Worm (Caenorhabditis elegans) whole organism, L2 larva: ENCODE data around the gene srz-32.
A peak's percentile ranks its signal among the peaks of the same experiment; 100 is the strongest.
"Not testable (repeated sequence)": the region's sequence is repeated elsewhere in the genome, so short reads cannot be mapped to it uniquely, and the experiment has no call there.

Source experiments
- C34F6.9 ChIP-seq: fragments of 150-350 bp; optimal IDR thresholded peaks from 2 replicates; lab custom pipeline; 2014; ENCODE audit warnings: missing biosample characterization, missing genetic modification characterization
- F13H6.1 ChIP-seq: sonication (generic microtip); optimal IDR thresholded peaks from 2 replicates; lab custom pipeline; 2016; ENCODE audit warnings: missing genetic modification characterization, missing compliant biosample characterization
- R02D3.7 ChIP-seq: fragments of 150-350 bp; optimal IDR thresholded peaks from 2 replicates; lab custom pipeline; 2014; ENCODE audit warnings: missing biosample characterization, missing genetic modification characterization
- aly-2 ChIP-seq: fragments of 150-350 bp; optimal IDR thresholded peaks from 2 replicates; lab custom pipeline; 2014; ENCODE audit warnings: missing biosample characterization, missing genetic modification characterization
- ama-1 ChIP-seq: fragments of 150-350 bp; optimal IDR thresholded peaks from 2 replicates; lab custom pipeline; 2018; ENCODE audit warnings: inconsistent platforms
- ceh-16 ChIP-seq: fragments of 150-350 bp; optimal IDR thresholded peaks from 2 replicates; lab custom pipeline; 2014; ENCODE audit warnings: missing biosample characterization, missing genetic modification characterization
- ceh-82 ChIP-seq: fragments of 150-350 bp; optimal IDR thresholded peaks from 2 replicates; lab custom pipeline; 2014; ENCODE audit warnings: missing biosample characterization, missing genetic modification characterization
- crh-2 ChIP-seq: sonication (generic microtip); optimal IDR thresholded peaks from 2 replicates; lab custom pipeline; 2017; ENCODE audit warnings: missing biosample characterization, missing genetic modification characterization
- fos-1 ChIP-seq: fragments of 150-350 bp; optimal IDR thresholded peaks from 2 replicates; lab custom pipeline; 2014; ENCODE audit warnings: missing biosample characterization, missing genetic modification characterization
- lin-11 ChIP-seq: fragments of 150-350 bp; sonication (generic microtip); optimal IDR thresholded peaks from 2 replicates; lab custom pipeline; 2014; ENCODE audit warnings: missing biosample characterization, missing genetic modification characterization, inconsistent platforms, mixed read lengths
- lin-13 ChIP-seq: fragments of 150-350 bp; optimal IDR thresholded peaks from 2 replicates; lab custom pipeline; 2014; ENCODE audit warnings: missing biosample characterization, missing genetic modification reagents, missing genetic modification characterization
- lin-39 ChIP-seq: fragments of 150-350 bp; optimal IDR thresholded peaks from 2 replicates; lab custom pipeline; 2014; ENCODE audit warnings: missing biosample characterization, missing genetic modification reagents, missing genetic modification characterization
- lsy-2 ChIP-seq, 2 experiments: fragments of 150-350 bp in 1 of 2; sonication (generic microtip) in 1 of 2; optimal IDR thresholded peaks; 2 replicates each; lab custom pipeline; 2014 to 2017; ENCODE audit warnings: missing biosample characterization in 2 of 2, missing genetic modification characterization in 2 of 2
- mbf-1 ChIP-seq: sonication (generic microtip); optimal IDR thresholded peaks from 2 replicates; lab custom pipeline; 2017; ENCODE audit warnings: missing biosample characterization, missing genetic modification characterization
- mdl-1 ChIP-seq, 2 experiments: fragments of 150-350 bp in 1 of 2; sonication (generic microtip) in 1 of 2; optimal IDR thresholded peaks; 2 replicates each; lab custom pipeline; 2017; ENCODE audit warnings: missing biosample characterization in 2 of 2, missing genetic modification characterization in 2 of 2
- nhr-129 ChIP-seq: fragments of 150-350 bp; optimal IDR thresholded peaks from 2 replicates; lab custom pipeline; 2014; ENCODE audit warnings: missing biosample characterization, missing genetic modification characterization
- nhr-21 ChIP-seq: fragments of 150-350 bp; optimal IDR thresholded peaks from 2 replicates; lab custom pipeline; 2014; ENCODE audit warnings: missing biosample characterization, missing genetic modification characterization
- nhr-23 ChIP-seq: fragments of 150-350 bp; optimal IDR thresholded peaks from 2 replicates; lab custom pipeline; 2014; ENCODE audit warnings: missing biosample characterization, missing genetic modification reagents, missing genetic modification characterization
- nhr-25 ChIP-seq: fragments of 150-350 bp; sonication (generic microtip); optimal IDR thresholded peaks from 3 replicates; lab custom pipeline; 2014; ENCODE audit warnings: missing biosample characterization, missing genetic modification characterization
- nhr-6 ChIP-seq: fragments of 150-350 bp; optimal IDR thresholded peaks from 2 replicates; lab custom pipeline; 2014; ENCODE audit warnings: missing biosample characterization, missing genetic modification characterization
- nhr-77 ChIP-seq: fragments of 150-350 bp; optimal IDR thresholded peaks from 2 replicates; lab custom pipeline; 2014; ENCODE audit warnings: missing biosample characterization, missing genetic modification characterization
- peb-1 ChIP-seq: fragments of 150-350 bp; optimal IDR thresholded peaks from 2 replicates; lab custom pipeline; 2014; ENCODE audit warnings: missing biosample characterization, missing genetic modification characterization
- sem-4 ChIP-seq: fragments of 150-350 bp; optimal IDR thresholded peaks from 2 replicates; lab custom pipeline; 2014; ENCODE audit warnings: missing biosample characterization, missing genetic modification reagents, missing genetic modification characterization
- skn-1 ChIP-seq: sonication (generic microtip); optimal IDR thresholded peaks from 2 replicates; lab custom pipeline; 2017; ENCODE audit warnings: missing biosample characterization, missing genetic modification characterization
- sma-3 ChIP-seq: sonication (generic microtip); optimal IDR thresholded peaks from 2 replicates; lab custom pipeline; 2016; ENCODE audit warnings: missing genetic modification reagents, missing genetic modification characterization, missing compliant biosample characterization
- sma-9 ChIP-seq, 2 experiments: fragments of 150-350 bp in 1 of 2; sonication (generic microtip) in 1 of 2; optimal IDR thresholded peaks; 2 replicates each; lab custom pipeline; 2014 to 2016; ENCODE audit warnings: missing genetic modification characterization in 2 of 2, mild to moderate bottlenecking in 1 of 2, missing biosample characterization in 1 of 2, missing compliant biosample characterization in 1 of 2, missing genetic modification reagents in 1 of 2, moderate library complexity in 1 of 2
- snpc-4 ChIP-seq: fragments of 150-350 bp; optimal IDR thresholded peaks from 2 replicates; lab custom pipeline; 2014; ENCODE audit warnings: missing biosample characterization, missing genetic modification characterization
- unc-39 ChIP-seq: fragments of 150-350 bp; optimal IDR thresholded peaks from 2 replicates; lab custom pipeline; 2014; ENCODE audit warnings: missing biosample characterization, missing genetic modification characterization
- zag-1 ChIP-seq: fragments of 150-350 bp; optimal IDR thresholded peaks from 2 replicates; lab custom pipeline; 2014; ENCODE audit warnings: missing biosample characterization, missing genetic modification characterization
- ztf-1 ChIP-seq: fragments of 200-800 bp; sonication (Bioruptor generic); conservative IDR thresholded peaks from 2 replicates; pipeline ENCODE4 v1.3.6; 2022; ENCODE audit warnings: missing genetic modification characterization, missing compliant biosample characterization
- ztf-11 ChIP-seq: sonication (generic microtip); optimal IDR thresholded peaks from 2 replicates; lab custom pipeline; 2017; ENCODE audit warnings: missing biosample characterization, missing genetic modification characterization
- ztf-4 ChIP-seq: fragments of 150-350 bp; optimal IDR thresholded peaks from 2 replicates; lab custom pipeline; 2014; ENCODE audit warnings: missing biosample characterization, missing genetic modification characterization

The srz-32 gene

ce11 chrIV:3436021-3436420 lies at the start of gene srz-32:
srz-32 (plus strand) TSS chrIV:3436321.
- TF ChIP-seq C34F6.9 (tag; lab: Kevin White, UChicago), result no peak
- TF ChIP-seq nhr-6 (tag; lab: Kevin White, UChicago), result no peak
- TF ChIP-seq sma-3 (GFP tag; lab: Kevin White, UChicago), result no peak
- no peak for TF ChIP-seq nhr-21
- TF ChIP-seq nhr-129 (tag; lab: Kevin White, UChicago), result no peak
- no peak for TF ChIP-seq ztf-1 (GFP tag; lab: Robert Waterston, UW)
- TF ChIP-seq fos-1 (tag; lab: Kevin White, UChicago), result no peak
- TF ChIP-seq zag-1, result no peak
- no peak for TF ChIP-seq nhr-25 (tag; lab: Kevin White, UChicago)
- TF ChIP-seq nhr-23 (tag; lab: Kevin White, UChicago), result no peak
- TF ChIP-seq mdl-1 (tag; optimal IDR thresholded peaks at IDR 0.05; lab: Kevin White, UChicago), result no peak
- TF ChIP-seq peb-1 (tag; lab: Kevin White, UChicago), result no peak
- no peak for TF ChIP-seq ztf-4 (tag; lab: Kevin White, UChicago)
- TF ChIP-seq ceh-82 (tag; lab: Kevin White, UChicago), result no peak
- no peak for TF ChIP-seq lin-39
- TF ChIP-seq lin-13, result no peak
- TF ChIP-seq F13H6.1 (tag; lab: Kevin White, UChicago), result no peak

ce11 chrIV:3386504-3387290 lies 49.4 kb upstream of the srz-32 start:
- TF ChIP-seq zag-1 (no peak), ama-1 (lab: Kevin White, UChicago) (peak; percentile 53), lsy-2 (tag; optimal IDR thresholded peaks at IDR 0.05; lab: Kevin White, UChicago) (peak in 1 of 2 experiments; percentile 6), crh-2 (peak; percentile 9)

ce11 chrIV:3389999-3390398 lies 46.1 kb upstream of the srz-32 start, which contains the start of gene B0546.5:
B0546.5 (minus strand) TSS chrIV:3390099.
- not testable (repeated sequence) for TF ChIP-seq ztf-1 (GFP tag; lab: Robert Waterston, UW); sma-9 (GFP tag; optimal IDR thresholded peaks at IDR 0.05; lab: Kevin White, UChicago); sma-9 (tag; optimal IDR thresholded peaks at IDR 0.05; lab: Kevin White, UChicago); skn-1 (tag; lab: Kevin White, UChicago)

ce11 chrIV:3394066-3394465 lies 42.1 kb upstream of the srz-32 start, which contains the start of gene C04C3.4:
C04C3.4 (plus strand) TSS chrIV:3394366.
- TF ChIP-seq mdl-1 (tag; optimal IDR thresholded peaks at IDR 0.05; lab: Kevin White, UChicago); ceh-16 (tag; lab: Kevin White, UChicago); lin-11 (tag; lab: Kevin White, UChicago): not testable (repeated sequence)
- TF ChIP-seq, all 48 proteins: peak for 0; not testable (repeated sequence) for 48

- TF ChIP-seq ztf-1 (GFP tag; lab: Robert Waterston, UW) (no peak), R02D3.7 (tag; lab: Kevin White, UChicago) (no peak), nhr-129 (tag; lab: Kevin White, UChicago) (no peak), unc-39 (tag; lab: Kevin White, UChicago) (no peak), ztf-11 (no peak), sem-4 (no peak), nhr-77 (tag; lab: Kevin White, UChicago) (no peak), aly-2 (no peak), mbf-1 (tag; lab: Kevin White, UChicago) (no peak), F13H6.1 (tag; lab: Kevin White, UChicago) (no peak), sma-9 (GFP tag; optimal IDR thresholded peaks at IDR 0.05; lab: Kevin White, UChicago) (no peak), sma-9 (tag; optimal IDR thresholded peaks at IDR 0.05; lab: Kevin White, UChicago) (no peak), nhr-23 (tag; lab: Kevin White, UChicago) (no peak), mdl-1 (tag; optimal IDR thresholded peaks at IDR 0.05; lab: Kevin White, UChicago) (no peak), ceh-16 (tag; lab: Kevin White, UChicago) (no peak), snpc-4 (no peak)
- TF ChIP-seq, all 48 proteins: peak for 0
These were observed 40.5 kb upstream of the srz-32 start, which contains the start of gene C04C3.14 for ce11 chrIV:3395581-3395980. C04C3.14 (plus strand) TSS chrIV:3395881.
